Worm (Caenorhabditis elegans) whole organism, L1 larva: Measurements from ENCODE around the gene nep-12.

ENCODE experiments used
- C04F5.9 ChIP-seq: sonication (generic microtip); optimal IDR thresholded peaks from 2 replicates; lab custom pipeline; 2016; ENCODE audit warnings: missing genetic modification characterization, missing compliant biosample characterization
- C34B4.2 ChIP-seq: sonication (generic microtip); optimal IDR thresholded peaks from 2 replicates; lab custom pipeline; 2017; ENCODE audit warnings: mild to moderate bottlenecking, missing genetic modification characterization, missing compliant biosample characterization
- Y116A8C.19 ChIP-seq: sonication (generic microtip); optimal IDR thresholded peaks from 2 replicates; lab custom pipeline; 2016; ENCODE audit warnings: missing compliant biosample characterization, missing genetic modification characterization, borderline replicate concordance
- ama-1 ChIP-seq: fragments of 150-350 bp; optimal IDR thresholded peaks from 2 replicates; lab custom pipeline; 2014
- blmp-1 ChIP-seq: fragments of 150-350 bp; optimal IDR thresholded peaks from 2 replicates; lab custom pipeline; 2014; ENCODE audit warnings: missing biosample characterization, missing genetic modification characterization
- dpl-1 ChIP-seq, 3 experiments: fragments of 150-350 bp in 2 of 3; sonication (generic microtip) in 1 of 3; optimal IDR thresholded peaks; 2 replicates each; lab custom pipeline; 2014 to 2017; ENCODE audit warnings: missing biosample characterization in 3 of 3, missing genetic modification characterization in 3 of 3, missing genetic modification reagents in 3 of 3
- dsc-1 ChIP-seq: sonication (generic microtip); optimal IDR thresholded peaks from 2 replicates; lab custom pipeline; 2016; ENCODE audit warnings: mild to moderate bottlenecking, missing genetic modification characterization, missing compliant biosample characterization
- efl-1 ChIP-seq, 4 experiments: fragments of 150-350 bp; optimal IDR thresholded peaks in 3 of 4; peaks in 1 of 4; 1 replicate in 1 of 4; 2 replicates in 3 of 4; lab custom pipeline; 2014; ENCODE audit warnings: missing biosample characterization in 2 of 4, missing genetic modification characterization in 2 of 4, missing genetic modification reagents in 2 of 4
- egl-13 ChIP-seq: sonication (generic microtip); optimal IDR thresholded peaks from 2 replicates; lab custom pipeline; 2016; ENCODE audit warnings: missing genotype, missing genetic modification reagents, missing genetic modification characterization, missing compliant biosample characterization
- egl-27 ChIP-seq, 2 experiments: fragments of 150-350 bp in 1 of 2; sonication (generic microtip); optimal IDR thresholded peaks; 3 replicates each; lab custom pipeline; 2017 to 2018; ENCODE audit warnings: missing biosample characterization in 2 of 2, missing genetic modification characterization in 2 of 2, missing genetic modification reagents in 2 of 2
- ets-5 ChIP-seq: fragments of 200-800 bp; sonication (Bioruptor generic); IDR thresholded peaks from 2 replicates; pipeline ENCODE4 v1.3.6; 2022; ENCODE audit warnings: missing genetic modification characterization, missing compliant biosample characterization
- fkh-4 ChIP-seq: sonication (generic microtip); optimal IDR thresholded peaks from 2 replicates; lab custom pipeline; 2016; ENCODE audit warnings: missing compliant biosample characterization, missing genetic modification characterization, borderline replicate concordance
- isw-1 ChIP-seq: fragments of 200-800 bp; sonication (Bioruptor generic); IDR thresholded peaks from 2 replicates; pipeline ENCODE4 v1.3.6; 2022; ENCODE audit warnings: missing genetic modification characterization, missing compliant biosample characterization
- lin-15B ChIP-seq: fragments of 150-350 bp; sonication (generic microtip); optimal IDR thresholded peaks from 3 replicates; lab custom pipeline; 2014; ENCODE audit warnings: missing biosample characterization, missing genetic modification characterization
- lin-35 ChIP-seq, 2 experiments: fragments of 150-350 bp; optimal IDR thresholded peaks; 2 replicates each; lab custom pipeline; 2014; ENCODE audit warnings: missing biosample characterization in 2 of 2, missing genetic modification characterization in 2 of 2, missing genetic modification reagents in 2 of 2
- lsy-2 ChIP-seq, 2 experiments: fragments of 150-350 bp; optimal IDR thresholded peaks; 2 replicates each; lab custom pipeline; 2014; ENCODE audit warnings: missing biosample characterization in 2 of 2, missing genetic modification characterization in 2 of 2
- mab-9 ChIP-seq: fragments of 200-800 bp; sonication (Bioruptor generic); IDR thresholded peaks from 2 replicates; pipeline ENCODE4 v1.3.6; 2022; ENCODE audit warnings: missing genetic modification reagents, missing genetic modification characterization, missing compliant biosample characterization
- mdl-1 ChIP-seq, 2 experiments: fragments of 150-350 bp; optimal IDR thresholded peaks; 2 replicates each; lab custom pipeline; 2014 to 2017; ENCODE audit warnings: missing biosample characterization in 2 of 2, missing genetic modification characterization in 2 of 2, inconsistent platforms in 1 of 2
- mef-2 ChIP-seq: fragments of 150-350 bp; optimal IDR thresholded peaks from 2 replicates; lab custom pipeline; 2014; ENCODE audit warnings: missing biosample characterization, missing genetic modification characterization
- mep-1 ChIP-seq: fragments of 150-350 bp; optimal IDR thresholded peaks from 2 replicates; lab custom pipeline; 2014; ENCODE audit warnings: missing biosample characterization, missing genetic modification characterization
- nhr-11 ChIP-seq: fragments of 150-350 bp; optimal IDR thresholded peaks from 2 replicates; lab custom pipeline; 2014; ENCODE audit warnings: missing biosample characterization, missing genetic modification characterization
- nhr-12 ChIP-seq: sonication (generic microtip); optimal IDR thresholded peaks from 2 replicates; lab custom pipeline; 2017; ENCODE audit warnings: missing biosample characterization, missing genetic modification characterization
- nhr-19 ChIP-seq: fragments of 200-800 bp; sonication (Bioruptor generic); conservative IDR thresholded peaks from 2 replicates; pipeline ENCODE4 v1.3.6; 2022; ENCODE audit warnings: missing genetic modification characterization, missing compliant biosample characterization
- nhr-20 ChIP-seq: sonication (generic microtip); optimal IDR thresholded peaks from 2 replicates; lab custom pipeline; 2016; ENCODE audit warnings: mild to moderate bottlenecking, missing genetic modification characterization, missing compliant biosample characterization
- nhr-237 ChIP-seq: fragments of 150-350 bp; optimal IDR thresholded peaks from 2 replicates; lab custom pipeline; 2014; ENCODE audit warnings: missing biosample characterization, missing genetic modification characterization
- nhr-28 ChIP-seq: fragments of 150-350 bp; optimal IDR thresholded peaks from 2 replicates; lab custom pipeline; 2014; ENCODE audit warnings: missing biosample characterization, missing genetic modification characterization
- nhr-71 ChIP-seq: sonication (generic microtip); optimal IDR thresholded peaks from 2 replicates; lab custom pipeline; 2016; ENCODE audit warnings: mild to moderate bottlenecking, missing genetic modification characterization, moderate library complexity, missing compliant biosample characterization
- nhr-76 ChIP-seq: sonication (generic microtip); optimal IDR thresholded peaks from 2 replicates; lab custom pipeline; 2017; ENCODE audit warnings: missing biosample characterization, missing genetic modification characterization
- nhr-77 ChIP-seq: fragments of 150-350 bp; optimal IDR thresholded peaks from 2 replicates; lab custom pipeline; 2014; ENCODE audit warnings: missing biosample characterization, missing genetic modification characterization
- nhr-84 ChIP-seq: sonication (generic microtip); optimal IDR thresholded peaks from 2 replicates; lab custom pipeline; 2017; ENCODE audit warnings: missing biosample characterization, missing genetic modification characterization
- nhr-85 ChIP-seq: sonication (generic microtip); peaks from one replicate; lab custom pipeline; 2016; ENCODE audit warnings: missing genetic modification characterization, inconsistent platforms, missing compliant biosample characterization
- rnt-1 ChIP-seq: sonication (generic microtip); optimal IDR thresholded peaks from 2 replicates; lab custom pipeline; 2016; ENCODE audit warnings: mild to moderate bottlenecking, missing genetic modification characterization, moderate library complexity, missing compliant biosample characterization
- snu-23 ChIP-seq: sonication (generic microtip); optimal IDR thresholded peaks from 2 replicates; lab custom pipeline; 2016; ENCODE audit warnings: missing genetic modification characterization, missing compliant biosample characterization
- sox-4 ChIP-seq: sonication (generic microtip); optimal IDR thresholded peaks from 2 replicates; lab custom pipeline; 2016; ENCODE audit warnings: missing genetic modification characterization, missing compliant biosample characterization
- sptf-1 ChIP-seq: fragments of 150-350 bp; optimal IDR thresholded peaks from 2 replicates; lab custom pipeline; 2014; ENCODE audit warnings: missing biosample characterization, missing genetic modification characterization
- sup-37 ChIP-seq: fragments of 200-800 bp; sonication (Bioruptor generic); optimal IDR thresholded peaks from 2 replicates; lab custom pipeline; 2018; ENCODE audit warnings: mild to moderate bottlenecking, missing genetic modification characterization, missing compliant biosample characterization
- tbx-2 ChIP-seq: sonication (generic microtip); optimal IDR thresholded peaks from 2 replicates; lab custom pipeline; 2016; ENCODE audit warnings: missing genetic modification characterization, missing compliant biosample characterization
- tlp-1 ChIP-seq: fragments of 150-350 bp; optimal IDR thresholded peaks from 2 replicates; lab custom pipeline; 2014; ENCODE audit warnings: missing biosample characterization, missing genetic modification characterization
- unc-130 ChIP-seq: fragments of 150-350 bp; optimal IDR thresholded peaks from 2 replicates; lab custom pipeline; 2017; ENCODE audit warnings: missing biosample characterization, missing genetic modification characterization, inconsistent platforms
- unc-86 ChIP-seq: sonication (generic microtip); optimal IDR thresholded peaks from 2 replicates; lab custom pipeline; 2016; ENCODE audit warnings: missing genetic modification characterization, missing compliant biosample characterization
- unc-98 ChIP-seq: fragments of 200-800 bp; sonication (Bioruptor generic); IDR thresholded peaks from 2 replicates; pipeline ENCODE4 v1.3.6; 2022; ENCODE audit warnings: missing genetic modification characterization, missing compliant biosample characterization
- xbp-1 ChIP-seq: sonication (generic microtip); optimal IDR thresholded peaks from 2 replicates; lab custom pipeline; 2016; ENCODE audit warnings: missing genetic modification characterization, missing compliant biosample characterization
- ztf-11 ChIP-seq, 2 experiments: sonication (generic microtip); optimal IDR thresholded peaks; 2 replicates each; lab custom pipeline; 2016 to 2017; ENCODE audit warnings: missing genetic modification characterization in 2 of 2, missing biosample characterization in 1 of 2, missing compliant biosample characterization in 1 of 2

nep-12 gene

ce11 chrII:4791272-4791671 lies 6.9 kb upstream of the nep-12 start, which contains the start of gene F26G1.1 (continued):
- TF ChIP-seq nhr-71 (tag; lab: Kevin White, UChicago) = peak; percentile 85
- TF ChIP-seq ets-5 (GFP tag; lab: Robert Waterston, UW) = no peak
- TF ChIP-seq C04F5.9 (tag; lab: Kevin White, UChicago) = peak; percentile 74
- peak; percentile 67 to 74 for TF ChIP-seq lsy-2 (tag; optimal IDR thresholded peaks at IDR 0.05; lab: Kevin White, UChicago)
- peak in 1 of 2 experiments; percentile 50 for TF ChIP-seq mdl-1 (tag; optimal IDR thresholded peaks at IDR 0.05; lab: Kevin White, UChicago)
- TF ChIP-seq unc-98 (GFP tag; lab: Robert Waterston, UW) = peak; percentile 82
- peak; percentile 75 for TF ChIP-seq nhr-20 (tag; lab: Kevin White, UChicago)
- TF ChIP-seq rnt-1 (tag; lab: Kevin White, UChicago) = peak; percentile 98
- no peak for TF ChIP-seq nhr-76
- peak; percentile 72 for TF ChIP-seq isw-1 (GFP tag; lab: Robert Waterston, UW)
- no peak for TF ChIP-seq egl-27 (tag; optimal IDR thresholded peaks at IDR 0.05; lab: Kevin White, UChicago)
- peak; percentile 37 for TF ChIP-seq C34B4.2 (tag; lab: Kevin White, UChicago)
- peak; percentile 46 for TF ChIP-seq blmp-1 (tag; lab: Kevin White, UChicago)
- TF ChIP-seq tlp-1 (tag; lab: Kevin White, UChicago) = no peak
- peak; percentile 78 for TF ChIP-seq xbp-1 (tag; lab: Kevin White, UChicago)
- peak; percentile 69 for TF ChIP-seq unc-86 (tag; lab: Kevin White, UChicago)
- TF ChIP-seq snu-23 (GFP tag; lab: Kevin White, UChicago) = peak; percentile 66
- TF ChIP-seq Y116A8C.19 (tag; lab: Kevin White, UChicago) = peak; percentile 64
- no peak for TF ChIP-seq sptf-1 (tag; lab: Kevin White, UChicago)
- peak; percentile 84 for TF ChIP-seq sox-4 (tag; lab: Kevin White, UChicago)
- peak; percentile 90 to 95 for TF ChIP-seq lin-35 (GFP tag; optimal IDR thresholded peaks at IDR 0.05; lab: Kevin White, UChicago)
- no peak for TF ChIP-seq nhr-77 (tag; lab: Kevin White, UChicago)
- TF ChIP-seq nhr-19 = peak; percentile 80
- no peak for TF ChIP-seq nhr-12
- TF ChIP-seq mep-1 (tag; lab: Kevin White, UChicago) = no peak
- TF ChIP-seq fkh-4 (tag; lab: Kevin White, UChicago) = peak; percentile 94
- TF ChIP-seq unc-130 (tag; lab: Kevin White, UChicago) = peak; percentile 54
- peak; percentile 90 for TF ChIP-seq dsc-1 (tag; lab: Kevin White, UChicago)
- TF ChIP-seq ama-1 (lab: Kevin White, UChicago) = no peak
- peak; percentile 92 for TF ChIP-seq egl-13 (tag; lab: Kevin White, UChicago)
- TF ChIP-seq nhr-11 (tag; lab: Kevin White, UChicago) = no peak
- TF ChIP-seq tbx-2 (tag; lab: Kevin White, UChicago) = peak; percentile 89
- no peak for TF ChIP-seq nhr-28 (tag; lab: Kevin White, UChicago)
- TF ChIP-seq nhr-85 (tag; lab: Kevin White, UChicago) = peak; percentile 90
- no peak for TF ChIP-seq mef-2 (tag; lab: Kevin White, UChicago)
- peak in 1 of 2 experiments; percentile 94 for TF ChIP-seq ztf-11 (tag; optimal IDR thresholded peaks at IDR 0.05; lab: Kevin White, UChicago)
- peak; percentile 76 for TF ChIP-seq mab-9 (GFP tag; lab: Robert Waterston, UW)
- peak; percentile 61 for TF ChIP-seq sup-37 (GFP tag; lab: Kevin White, UChicago)
- TF ChIP-seq nhr-84 (tag; lab: Kevin White, UChicago) = no peak
- TF ChIP-seq nhr-237 (tag; lab: Kevin White, UChicago) = no peak

DNA sequence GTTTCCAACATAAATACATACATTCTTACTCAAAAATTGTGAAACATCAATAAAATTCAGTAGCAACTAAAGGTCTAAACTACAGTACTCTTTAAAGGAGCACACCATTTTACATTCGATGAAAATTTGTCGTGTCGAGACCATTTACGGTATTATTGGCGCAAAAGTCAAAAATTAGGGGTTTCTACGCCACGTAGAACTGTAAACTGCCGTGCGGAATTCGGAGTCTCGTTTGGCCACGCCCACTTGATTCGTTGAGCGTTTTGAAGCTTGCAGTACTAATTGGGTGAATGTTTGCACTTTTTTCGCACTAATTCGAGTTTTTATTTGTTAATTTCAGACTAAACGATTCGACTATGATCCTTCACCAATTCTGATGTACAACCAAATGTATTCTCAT lies 6.4 kb upstream of the nep-12 start:
- TF ChIP-seq rnt-1 (tag; lab: Kevin White, UChicago) (peak; percentile 31), efl-1 (optimal IDR thresholded peaks at IDR 0.05; lab: Kevin White, UChicago) (peak in 1 of 2 experiments; percentile 1), efl-1 (GFP tag; optimal IDR thresholded peaks at IDR 0.05 in 1 of 2; lab: Kevin White, UChicago) (no peak), lin-15B (no peak), dpl-1 (GFP tag; optimal IDR thresholded peaks at IDR 0.05; lab: Kevin White, UChicago) (peak in 1 of 3 experiments; percentile 11)
- TF ChIP-seq, all 84 proteins: peak for 3
